Worm (Caenorhabditis elegans): ENCODE results near the gene mut-7.

mut-7 gene

DNA sequence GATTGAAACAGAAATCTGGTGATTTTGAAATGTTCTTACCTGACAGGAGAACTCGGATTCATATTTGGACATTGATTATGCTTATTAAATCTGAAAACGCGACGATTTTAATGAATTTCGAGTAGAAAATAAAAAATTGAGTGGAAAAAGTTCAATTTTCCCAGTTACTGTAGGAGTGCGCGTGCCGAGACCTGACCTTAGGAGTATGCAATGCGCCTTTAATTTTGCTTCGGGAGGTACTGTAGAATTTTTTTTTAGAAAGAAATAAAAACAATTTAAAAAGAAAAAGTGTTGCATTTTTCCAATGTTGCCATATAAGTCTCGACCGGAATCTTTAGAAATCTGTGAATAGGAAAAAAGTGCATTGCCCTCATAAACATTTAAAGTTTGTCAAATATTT lies 23.8 kb upstream of the mut-7 start, which contains the start of gene C48B4.11:
Gene C48B4.11 (minus strand): TSS at position 143 of the 400 bp plus-strand sequence.
- TF ChIP-seq ceh-2 (tag; optimal IDR thresholded peaks at IDR 0.05) (no peak), ahr-1 (tag; optimal IDR thresholded peaks at IDR 0.05) (no peak), lin-11 (tag; optimal IDR thresholded peaks at IDR 0.05) (no peak)

DNA sequence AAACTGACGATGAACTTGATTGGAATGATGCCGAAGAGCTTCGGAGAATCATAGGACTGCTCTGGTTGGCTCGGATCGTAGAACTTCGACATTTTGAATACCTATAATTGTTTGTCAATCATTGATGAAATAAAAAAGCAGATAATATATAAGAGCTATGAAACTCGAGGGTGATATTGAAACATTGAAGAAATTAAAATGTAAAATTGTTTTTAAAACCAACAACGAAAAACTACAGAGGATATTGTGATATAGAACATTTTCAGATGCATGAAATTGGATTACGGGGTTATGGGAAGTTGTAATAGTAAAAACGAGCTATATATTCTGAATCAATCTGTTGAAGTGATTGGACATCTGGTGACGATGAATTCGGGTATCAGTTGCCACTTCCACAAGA lies 22.2 kb upstream of the mut-7 start, which contains the start of gene C48B4.10:
Gene C48B4.10 (minus strand): TSS at position 101 of the 400 bp plus-strand sequence.
- no peak for TF ChIP-seq rnt-1 (tag; optimal IDR thresholded peaks at IDR 0.05)
- TF ChIP-seq elt-4 (tag; optimal IDR thresholded peaks at IDR 0.05) = no peak
- no peak for TF ChIP-seq K02D7.2 (tag; optimal IDR thresholded peaks at IDR 0.05)
- no peak for TF ChIP-seq pat-9 (tag; optimal IDR thresholded peaks at IDR 0.05)
- TF ChIP-seq pqm-1 (tag; optimal IDR thresholded peaks at IDR 0.05) = no peak
- TF ChIP-seq elt-2 (tag; optimal IDR thresholded peaks at IDR 0.05) = no peak
- TF ChIP-seq ets-4 (tag; optimal IDR thresholded peaks at IDR 0.05) = no peak
- no peak for TF ChIP-seq pros-1 (tag; optimal IDR thresholded peaks at IDR 0.05)
- TF ChIP-seq odd-2 (tag; optimal IDR thresholded peaks at IDR 0.05) = no peak
- TF ChIP-seq nhr-232 (tag; optimal IDR thresholded peaks at IDR 0.05) = no peak
- no peak for TF ChIP-seq ceh-30 (tag; optimal IDR thresholded peaks at IDR 0.05)
- no peak for TF ChIP-seq npax-4 (tag; optimal IDR thresholded peaks at IDR 0.05)
- no peak for TF ChIP-seq pag-3 (tag; optimal IDR thresholded peaks at IDR 0.05; ENCODE audit: borderline replicate concordance)
- TF ChIP-seq madf-2 (tag; optimal IDR thresholded peaks at IDR 0.05) = no peak
- TF ChIP-seq ceh-45 (GFP tag; IDR thresholded peaks at IDR 0.05) = no peak
- TF ChIP-seq gmeb-2 (tag; optimal IDR thresholded peaks at IDR 0.05) = no peak
- no peak for TF ChIP-seq ceh-9 (tag; optimal IDR thresholded peaks at IDR 0.05)
- TF ChIP-seq ref-2 (tag; optimal IDR thresholded peaks at IDR 0.05) = no peak
- TF ChIP-seq ceh-6 (GFP tag; optimal IDR thresholded peaks at IDR 0.05) = no peak

DNA sequence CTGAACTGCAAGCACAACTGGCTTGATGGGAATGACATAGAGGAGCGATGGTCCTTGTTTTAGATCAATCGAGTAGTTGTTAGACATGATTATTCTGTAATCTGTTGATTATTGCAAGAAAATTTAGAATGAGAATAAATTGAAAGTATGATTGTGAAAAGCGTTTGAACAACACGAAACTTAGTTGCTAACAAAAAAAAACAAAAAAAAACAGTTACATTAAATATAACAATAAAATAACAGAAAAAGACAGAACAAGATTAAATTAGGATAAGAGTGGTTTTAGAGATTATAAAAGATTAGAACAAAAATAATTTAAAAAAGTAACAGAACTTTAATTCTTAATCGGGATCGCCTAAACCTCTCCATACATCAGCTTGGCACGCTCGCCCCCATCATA lies 21.1 kb upstream of the mut-7 start, which contains the start of gene C48B4.9:
Gene C48B4.9 (minus strand): TSS at position 101 of the 400 bp plus-strand sequence.
- TF ChIP-seq tbx-7 (tag; optimal IDR thresholded peaks at IDR 0.05) = no peak
- TF ChIP-seq ceh-9 (tag; optimal IDR thresholded peaks at IDR 0.05) = no peak
- TF ChIP-seq lim-6 (tag; optimal IDR thresholded peaks at IDR 0.05) = no peak
- TF ChIP-seq hlh-15 (tag; optimal IDR thresholded peaks at IDR 0.05) = no peak
- TF ChIP-seq sox-4 (tag; optimal IDR thresholded peaks at IDR 0.05) = no peak
- TF ChIP-seq unc-42 (tag; optimal IDR thresholded peaks at IDR 0.05) = no peak
- TF ChIP-seq pros-1 (tag; optimal IDR thresholded peaks at IDR 0.05) = no peak
- no peak for TF ChIP-seq nfya-1 (tag; optimal IDR thresholded peaks at IDR 0.05)
- no peak for TF ChIP-seq odd-2 (tag; optimal IDR thresholded peaks at IDR 0.05)
- TF ChIP-seq lin-11 (tag; optimal IDR thresholded peaks at IDR 0.05) = no peak
- no peak for TF ChIP-seq ceh-18 (tag; optimal IDR thresholded peaks at IDR 0.05)
- TF ChIP-seq zip-5 (tag; optimal IDR thresholded peaks at IDR 0.05) = no peak
- TF ChIP-seq unc-86 (tag; optimal IDR thresholded peaks at IDR 0.05) = no peak
- TF ChIP-seq ceh-45 (GFP tag; IDR thresholded peaks at IDR 0.05) = no peak
- no peak for TF ChIP-seq ceh-22 (tag; optimal IDR thresholded peaks at IDR 0.05)
- no peak for TF ChIP-seq ztf-16 (tag; optimal IDR thresholded peaks at IDR 0.05)

DNA sequence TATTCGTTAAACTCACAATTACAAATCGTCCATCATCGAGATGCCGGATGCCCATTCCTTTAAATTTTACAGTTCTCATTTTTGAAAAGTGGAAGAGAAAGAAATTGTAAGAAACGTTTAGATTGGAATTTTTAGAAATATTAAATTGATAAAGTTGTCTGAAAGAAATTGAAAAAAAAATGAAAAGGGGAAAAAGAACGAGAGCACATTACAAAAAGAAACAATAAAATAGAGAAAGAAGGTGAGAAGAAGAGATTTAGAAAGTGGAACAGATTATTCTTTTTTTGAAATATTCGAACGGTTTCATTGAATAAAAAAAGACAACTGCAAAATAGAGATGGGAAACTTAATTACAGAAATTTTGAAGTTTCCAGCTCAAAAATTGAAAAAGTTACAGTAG lies 19.0 kb upstream of the mut-7 start, which contains the start of gene C48B4.8:
Gene C48B4.8 (minus strand): TSS at position 101 of the 400 bp plus-strand sequence.
- no peak for TF ChIP-seq pha-2 (tag; optimal IDR thresholded peaks at IDR 0.05)
- no peak for TF ChIP-seq fax-1 (tag; optimal IDR thresholded peaks at IDR 0.05)
- TF ChIP-seq ceh-19 (GFP tag; optimal IDR thresholded peaks at IDR 0.05) = no peak
- no peak for TF ChIP-seq unc-42 (tag; optimal IDR thresholded peaks at IDR 0.05)
- TF ChIP-seq T23F11.4 (GFP tag; optimal IDR thresholded peaks at IDR 0.05) = no peak
- no peak for TF ChIP-seq ceh-14 (tag; optimal IDR thresholded peaks at IDR 0.05)
- TF ChIP-seq ceh-18 (tag; optimal IDR thresholded peaks at IDR 0.05) = no peak
- no peak for TF ChIP-seq elt-2 (tag; optimal IDR thresholded peaks at IDR 0.05)
- TF ChIP-seq mec-3 (tag; optimal IDR thresholded peaks at IDR 0.05; ENCODE audit: borderline replicate concordance) = no peak
- TF ChIP-seq madf-2 (tag; optimal IDR thresholded peaks at IDR 0.05) = no peak
- TF ChIP-seq tbx-7 (tag; optimal IDR thresholded peaks at IDR 0.05) = no peak
- no peak for TF ChIP-seq ceh-2 (tag; optimal IDR thresholded peaks at IDR 0.05)
- no peak for TF ChIP-seq rnt-1 (tag; optimal IDR thresholded peaks at IDR 0.05)
- no peak for TF ChIP-seq F13H6.1 (tag; optimal IDR thresholded peaks at IDR 0.05)
- no peak for TF ChIP-seq ceh-48 (tag; optimal IDR thresholded peaks at IDR 0.05)
- no peak for TF ChIP-seq C38D4.7 (GFP tag; optimal IDR thresholded peaks at IDR 0.05)
